Fruit fly (Drosophila melanogaster): ENCODE measurements around the gene CG14974.

CG14974 gene

DNA sequence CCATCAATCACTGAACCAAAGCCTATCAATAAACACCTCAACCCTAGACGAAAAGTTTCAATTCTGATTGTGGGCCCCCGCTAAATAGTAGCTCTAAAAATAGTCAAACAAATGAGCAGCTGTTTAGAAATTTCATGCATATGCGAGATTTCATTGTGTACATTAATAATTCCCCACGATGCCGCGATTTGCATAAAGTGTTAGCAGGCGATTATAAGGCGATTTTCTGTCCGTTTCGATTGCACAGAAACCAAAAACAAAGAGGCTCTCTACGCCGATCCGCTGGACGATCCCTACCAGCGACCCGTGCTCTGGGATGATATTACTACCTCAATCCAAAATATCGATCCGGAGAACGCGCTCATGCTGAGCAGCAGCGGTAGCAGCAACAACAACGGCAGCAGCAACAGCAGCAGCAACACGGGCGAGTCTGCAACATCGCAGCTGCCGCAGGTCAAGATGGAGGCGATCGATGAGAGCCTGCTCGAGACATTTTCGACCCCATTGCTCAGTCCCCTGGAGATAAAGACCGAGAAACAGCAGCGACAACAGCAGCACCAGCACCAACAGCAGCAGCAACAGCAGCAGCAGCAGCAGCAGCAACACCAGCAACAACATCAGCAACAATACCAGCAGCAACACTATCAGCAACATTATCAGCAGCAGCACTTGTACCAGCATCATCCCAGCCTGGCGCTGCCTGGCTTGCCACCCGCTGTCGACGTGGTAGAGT lies 25.0 kb upstream of the CG14974 start (continued):
- TF ChIP-seq slp2 (GFP tag; optimal IDR thresholded peaks at IDR 0.05) (no peak), emc (GFP tag; optimal IDR thresholded peaks at IDR 0.05) (no peak), ATbp (GFP tag; optimal IDR thresholded peaks at IDR 0.05) (peak; percentile 32), CG6813 (GFP tag; optimal IDR thresholded peaks at IDR 0.05) (no peak), CG3065 (GFP tag; optimal IDR thresholded peaks at IDR 0.05) (no peak), Asciz (GFP tag; optimal IDR thresholded peaks at IDR 0.05) (peak; percentile 38), onecut (GFP tag; IDR thresholded peaks at IDR 0.05) (no peak), CG2889 (GFP tag; IDR thresholded peaks at IDR 0.05) (no peak), Fer2 (tag; optimal IDR thresholded peaks at IDR 0.05) (peak; percentile 5), otp (GFP tag; IDR thresholded peaks at IDR 0.05) (no peak), CG2678 (tag; optimal IDR thresholded peaks at IDR 0.05) (peak; percentile 34), hbn (GFP tag; IDR thresholded peaks at IDR 0.05; ENCODE audit: partially characterized antibody) (no peak), Adf1 (GFP tag; IDR thresholded peaks at IDR 0.05) (no peak), ewg (GFP tag; optimal IDR thresholded peaks at IDR 0.05) (no peak)

DNA sequence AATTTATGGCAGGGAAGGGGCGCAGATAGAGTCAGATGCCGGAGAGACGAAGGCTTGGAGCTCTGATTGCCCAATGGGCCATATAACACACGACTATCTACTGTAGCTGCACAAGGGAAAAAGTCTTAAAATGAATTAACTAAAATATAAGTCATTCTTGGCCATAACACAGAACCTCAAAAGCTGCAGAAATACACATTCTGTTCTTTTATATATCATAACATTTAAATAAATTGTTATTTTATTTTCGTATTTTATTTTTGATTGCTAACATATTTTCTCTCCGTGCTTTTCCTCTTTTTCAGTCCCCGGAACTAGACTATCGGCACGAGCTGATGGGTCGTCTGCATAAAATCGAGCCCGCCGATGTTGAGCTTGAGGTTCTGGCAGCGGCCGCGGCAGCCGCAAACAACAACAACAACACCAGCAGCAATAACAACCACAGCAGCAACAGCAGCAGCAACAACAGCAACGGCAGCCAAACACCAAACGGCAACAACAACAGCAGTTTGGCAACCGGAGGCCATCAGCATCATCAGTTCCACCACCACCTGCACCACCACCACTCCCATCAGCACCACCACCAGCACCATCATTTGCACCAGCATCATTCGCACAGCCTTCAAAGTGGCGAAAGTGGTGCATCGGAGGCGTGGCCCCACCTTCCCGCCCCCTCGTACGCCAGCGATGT lies 23.6 kb upstream of the CG14974 start:
- TF ChIP-seq CG31388 (GFP tag; optimal IDR thresholded peaks at IDR 0.05) (no peak), Nf-YA (GFP tag; IDR thresholded peaks at IDR 0.05) (no peak), CG14667 (GFP tag; IDR thresholded peaks at IDR 0.05) (no peak), HLHmδ (GFP tag; optimal IDR thresholded peaks at IDR 0.05) (no peak), peb (GFP tag; IDR thresholded peaks at IDR 0.05) (no peak), lmd (GFP tag; IDR thresholded peaks at IDR 0.05) (no peak), gce (GFP tag; IDR thresholded peaks at IDR 0.05) (no peak), seq (GFP tag; IDR thresholded peaks at IDR 0.05) (no peak), vvl (GFP tag; IDR thresholded peaks at IDR 0.05) (no peak; the same call in 1 of the 2 replicates), CG4360 (GFP tag; IDR thresholded peaks at IDR 0.05) (peak; percentile 73), zen (tag; optimal IDR thresholded peaks at IDR 0.05) (no peak), Atf-2 (GFP tag; optimal IDR thresholded peaks at IDR 0.05) (no peak), CG8944 (GFP tag; optimal IDR thresholded peaks at IDR 0.05) (no peak), CG13424 (tag; optimal IDR thresholded peaks at IDR 0.05) (peak; percentile 3), zen2 (GFP tag; IDR thresholded peaks at IDR 0.05; ENCODE audit: partially characterized antibody) (no peak), CG17186 (GFP tag; optimal IDR thresholded peaks at IDR 0.05) (no peak), tap (tag; optimal IDR thresholded peaks at IDR 0.05) (no peak), CG2875 (GFP tag; optimal IDR thresholded peaks at IDR 0.05) (no peak), CG32532 (GFP tag; IDR thresholded peaks at IDR 0.05) (no peak), en (GFP tag; optimal IDR thresholded peaks at IDR 0.05) (no peak), CG8281 (tag; optimal IDR thresholded peaks at IDR 0.05) (no peak), Hr51 (GFP tag; optimal IDR thresholded peaks at IDR 0.05) (no peak), MESR4 (GFP tag; optimal IDR thresholded peaks at IDR 0.05) (no peak), Dek (tag; optimal IDR thresholded peaks at IDR 0.05) (no peak), eve (GFP tag; optimal IDR thresholded peaks at IDR 0.05) (no peak), gem (tag; optimal IDR thresholded peaks at IDR 0.05) (peak; percentile 58), CG32767 (GFP tag; IDR thresholded peaks at IDR 0.05) (no peak), Xrp1 (GFP tag; IDR thresholded peaks at IDR 0.05) (peak; percentile 39; the same call in 1 of the 2 replicates), Rfx (GFP tag; IDR thresholded peaks at IDR 0.05) (no peak), twi (tag; optimal IDR thresholded peaks at IDR 0.05) (no peak), insv (GFP tag; optimal IDR thresholded peaks at IDR 0.05) (no peak), sna (GFP tag; IDR thresholded peaks at IDR 0.05; ENCODE audit: partially characterized antibody) (no peak), Stat92E (GFP tag; optimal IDR thresholded peaks at IDR 0.05) (no peak), CG15601 (tag; optimal IDR thresholded peaks at IDR 0.05) (peak; percentile 43)

All from whole organism, embryonic.